Worm (Caenorhabditis elegans) whole organism, young adult: ENCODE data around the gene T15B7.1.
A peak's percentile ranks its signal among the peaks of the same experiment; 100 is the strongest.

Experiments
- F10E7.11 ChIP-seq: sonication (generic microtip); optimal IDR thresholded peaks from 2 replicates; lab custom pipeline; 2017; ENCODE audit warnings: mild to moderate bottlenecking, missing genetic modification characterization, moderate library complexity, missing compliant biosample characterization
- F23B12.7 ChIP-seq: sonication (generic microtip); optimal IDR thresholded peaks from 2 replicates; lab custom pipeline; 2017; ENCODE audit warnings: missing genetic modification characterization, mild to moderate bottlenecking, missing compliant biosample characterization, antibody characterized with exemption, moderate library complexity; ENCODE audit not compliant: insufficient read depth
- F33H1.4 ChIP-seq: fragments of 200-800 bp; sonication (Bioruptor generic); IDR thresholded peaks from 2 replicates; pipeline ENCODE4 v1.3.6; 2022; ENCODE audit warnings: missing genetic modification reagents, missing genetic modification characterization, missing compliant biosample characterization
- F39B2.1 ChIP-seq: fragments of 200-800 bp; sonication (Bioruptor generic); IDR thresholded peaks from 2 replicates; pipeline ENCODE4 v1.3.6; 2022; ENCODE audit warnings: missing genetic modification reagents, missing genetic modification characterization, missing compliant biosample characterization
- Y67H2A.10 ChIP-seq: fragments of 200-800 bp; sonication (Bioruptor generic); conservative IDR thresholded peaks from 2 replicates; pipeline ENCODE4 v1.3.6; 2022; ENCODE audit warnings: missing genetic modification reagents, missing genetic modification characterization, missing compliant biosample characterization
- Y79H2A.3 ChIP-seq: fragments of 200-800 bp; sonication (Bioruptor generic); conservative IDR thresholded peaks from 2 replicates; pipeline ENCODE4 v1.3.6; 2022; ENCODE audit warnings: missing genetic modification reagents, missing genetic modification characterization, missing compliant biosample characterization
- ama-1 ChIP-seq, 3 experiments: fragments of 150-350 bp in 1 of 3; sonication (generic microtip) in 2 of 3; optimal IDR thresholded peaks; 2 replicates each; lab custom pipeline; 2014 to 2018; ENCODE audit warnings: missing biosample characterization in 2 of 3, missing genetic modification characterization in 2 of 3, missing genetic modification reagents in 2 of 3
- aptf-2 ChIP-seq: fragments of 200-800 bp; sonication (Bioruptor generic); conservative IDR thresholded peaks from 2 replicates; pipeline ENCODE4 v1.3.6; 2022; ENCODE audit warnings: missing genetic modification reagents, missing genetic modification characterization, missing compliant biosample characterization
- athp-1 ChIP-seq: sonication (generic microtip); optimal IDR thresholded peaks from 2 replicates; lab custom pipeline; 2017; ENCODE audit warnings: mild to moderate bottlenecking, missing genetic modification characterization, missing compliant biosample characterization
- attf-5 ChIP-seq: fragments of 200-800 bp; sonication (Bioruptor generic); optimal IDR thresholded peaks from 2 replicates; lab custom pipeline; 2018; ENCODE audit warnings: mild to moderate bottlenecking, missing genetic modification characterization, missing compliant biosample characterization
- ccch-3 ChIP-seq: fragments of 200-800 bp; sonication (Bioruptor generic); optimal IDR thresholded peaks from 2 replicates; lab custom pipeline; 2018; ENCODE audit warnings: mild to moderate bottlenecking, missing genetic modification characterization, missing compliant biosample characterization
- cebp-1 ChIP-seq, 2 experiments: fragments of 200-800 bp in 1 of 2; sonication (Bioruptor generic) in 1 of 2; sonication (generic microtip) in 1 of 2; IDR thresholded peaks in 1 of 2; optimal IDR thresholded peaks in 1 of 2; 2 replicates each; pipeline versions ENCODE4 v1.3.6 to Lab custom; 2017 to 2022; ENCODE audit warnings: missing compliant biosample characterization in 2 of 2, missing genetic modification characterization in 2 of 2, mild to moderate bottlenecking in 1 of 2, missing genetic modification reagents in 1 of 2, moderate library complexity in 1 of 2
- ceh-40 ChIP-seq: fragments of 200-800 bp; sonication (Bioruptor generic); IDR thresholded peaks from 2 replicates; pipeline ENCODE4 v1.3.6; 2022; ENCODE audit warnings: missing genetic modification characterization, missing compliant biosample characterization
- ceh-91 ChIP-seq: fragments of 200-800 bp; sonication (Bioruptor generic); IDR thresholded peaks from 2 replicates; pipeline ENCODE4 v1.3.6; 2022; ENCODE audit warnings: missing genetic modification reagents, missing genetic modification characterization, missing compliant biosample characterization
- ets-4 ChIP-seq: fragments of 200-800 bp; sonication (Bioruptor generic); optimal IDR thresholded peaks from 2 replicates; lab custom pipeline; 2018; ENCODE audit warnings: mild to moderate bottlenecking, missing genetic modification characterization, missing compliant biosample characterization
- fkh-3 ChIP-seq: sonication (generic microtip); optimal IDR thresholded peaks from 2 replicates; lab custom pipeline; 2016; ENCODE audit warnings: mild to moderate bottlenecking, missing genetic modification characterization, missing compliant biosample characterization
- him-1 ChIP-seq: sonication (generic microtip); optimal IDR thresholded peaks from 2 replicates; lab custom pipeline; 2016; ENCODE audit warnings: missing genotype, missing genetic modification reagents, missing genetic modification characterization, missing compliant biosample characterization
- hsf-1 ChIP-seq: fragments of 200-800 bp; sonication (Bioruptor generic); IDR thresholded peaks from 2 replicates; pipeline ENCODE4 v1.3.6; 2022; ENCODE audit warnings: missing genetic modification reagents, missing genetic modification characterization, missing compliant biosample characterization
- let-526 ChIP-seq: fragments of 200-800 bp; sonication (Bioruptor generic); IDR thresholded peaks from 2 replicates; pipeline ENCODE4 v1.3.6; 2022; ENCODE audit warnings: missing genetic modification reagents, missing genetic modification characterization, missing compliant biosample characterization
- let-607 ChIP-seq, 2 experiments: fragments of 200-800 bp in 1 of 2; sonication (Bioruptor generic) in 1 of 2; sonication (generic microtip) in 1 of 2; optimal IDR thresholded peaks; 2 replicates each; lab custom pipeline; 2016 to 2018; ENCODE audit warnings: mild to moderate bottlenecking in 2 of 2, missing compliant biosample characterization in 2 of 2, missing genetic modification characterization in 2 of 2, moderate library complexity in 2 of 2, missing genotype in 1 of 2
- lin-35 ChIP-seq, 3 experiments: fragments of 150-350 bp in 2 of 3; sonication (generic microtip) in 1 of 3; optimal IDR thresholded peaks; 2 replicates each; lab custom pipeline; 2014 to 2018; ENCODE audit warnings: missing biosample characterization in 3 of 3, missing genetic modification characterization in 3 of 3, missing genetic modification reagents in 3 of 3
- lin-40 ChIP-seq: sonication (generic microtip); optimal IDR thresholded peaks from 2 replicates; lab custom pipeline; 2016; ENCODE audit warnings: missing genetic modification characterization, mild to moderate bottlenecking, missing compliant biosample characterization, missing genotype, missing genetic modification reagents
- lin-54 ChIP-seq: fragments of 200-800 bp; sonication (Bioruptor generic); optimal IDR thresholded peaks from 2 replicates; lab custom pipeline; 2018; ENCODE audit warnings: mild to moderate bottlenecking, missing genetic modification characterization, missing compliant biosample characterization
- lsl-1 ChIP-seq: fragments of 200-800 bp; sonication (Bioruptor generic); optimal IDR thresholded peaks from 2 replicates; lab custom pipeline; 2018; ENCODE audit warnings: mild to moderate bottlenecking, missing genetic modification characterization, moderate library complexity, missing compliant biosample characterization
- madf-8 ChIP-seq: fragments of 200-800 bp; sonication (Bioruptor generic); conservative IDR thresholded peaks from 2 replicates; pipeline ENCODE4 v1.3.6; 2022; ENCODE audit warnings: missing genetic modification reagents, missing genetic modification characterization, missing compliant biosample characterization
- mes-4 ChIP-seq: sonication (generic microtip); optimal IDR thresholded peaks from 2 replicates; lab custom pipeline; 2016; ENCODE audit warnings: missing genotype, missing genetic modification characterization, missing compliant biosample characterization
- nfya-1 ChIP-seq: sonication (generic microtip); optimal IDR thresholded peaks from 2 replicates; lab custom pipeline; 2017; ENCODE audit warnings: antibody characterized with exemption, missing compliant biosample characterization, missing genetic modification characterization, borderline replicate concordance; ENCODE audit not compliant: insufficient read depth
- nfyb-1 ChIP-seq: fragments of 200-800 bp; sonication (Bioruptor generic); IDR thresholded peaks from 2 replicates; pipeline ENCODE4 v1.3.6; 2022; ENCODE audit warnings: missing genetic modification reagents, missing genetic modification characterization, missing compliant biosample characterization
- nhr-80 ChIP-seq: sonication (generic microtip); optimal IDR thresholded peaks from 2 replicates; lab custom pipeline; 2016; ENCODE audit warnings: missing genetic modification characterization, missing compliant biosample characterization
- repo-1 ChIP-seq: sonication (generic microtip); optimal IDR thresholded peaks from 2 replicates; lab custom pipeline; 2017; ENCODE audit warnings: mild to moderate bottlenecking, missing genetic modification characterization, missing compliant biosample characterization
- snpc-3.4 ChIP-seq: sonication (generic microtip); optimal IDR thresholded peaks from 2 replicates; lab custom pipeline; 2017; ENCODE audit warnings: missing genetic modification characterization, mild to moderate bottlenecking, missing compliant biosample characterization, antibody characterized with exemption, moderate library complexity, missing genotype, missing genetic modification reagents
- sptf-2 ChIP-seq: fragments of 200-800 bp; sonication (Bioruptor generic); optimal IDR thresholded peaks from 2 replicates; lab custom pipeline; 2018; ENCODE audit warnings: mild to moderate bottlenecking, missing genetic modification characterization, missing compliant biosample characterization
- unc-130 ChIP-seq: sonication (generic microtip); optimal IDR thresholded peaks from 2 replicates; lab custom pipeline; 2016; ENCODE audit warnings: missing genetic modification reagents, missing genetic modification characterization, missing compliant biosample characterization
- unc-62 ChIP-seq: fragments of 150-350 bp; optimal IDR thresholded peaks from 2 replicates; lab custom pipeline; 2014; ENCODE audit warnings: missing biosample characterization, missing genetic modification reagents, missing genetic modification characterization
- zim-3 ChIP-seq: sonication (generic microtip); optimal IDR thresholded peaks from 2 replicates; lab custom pipeline; 2017; ENCODE audit warnings: mild to moderate bottlenecking, missing genetic modification characterization, moderate library complexity, missing compliant biosample characterization
- ztf-28 ChIP-seq: fragments of 200-800 bp; sonication (Bioruptor generic); IDR thresholded peaks from 2 replicates; pipeline ENCODE4 v1.3.6; 2022; ENCODE audit warnings: missing genetic modification reagents, missing genetic modification characterization, missing compliant biosample characterization

T15B7.1 gene

DNA sequence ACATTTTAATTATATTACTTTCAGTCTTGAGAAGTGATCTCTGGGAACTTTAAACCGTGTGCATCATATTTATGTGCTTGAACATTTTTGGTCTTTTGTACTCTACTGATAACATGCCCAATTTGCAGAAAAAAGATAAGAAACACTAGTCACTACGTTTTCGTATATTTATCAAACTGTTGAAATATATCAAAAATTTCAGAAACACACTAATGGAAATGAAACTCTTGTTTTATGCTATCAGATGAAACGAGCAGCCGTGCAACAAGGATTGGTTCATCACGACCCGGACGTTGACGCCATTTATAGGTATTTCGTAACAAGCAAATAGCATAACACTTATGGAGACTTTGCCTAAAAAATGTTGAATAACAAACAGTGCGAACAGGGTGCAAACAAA lies 19.1 kb upstream of the T15B7.1 start (continued):
- no peak for TF ChIP-seq F23B12.7 (tag; lab: Kevin White, UChicago)
- TF ChIP-seq lin-35 (GFP tag; optimal IDR thresholded peaks at IDR 0.05; lab: Kevin White, UChicago) = no peak
- TF ChIP-seq madf-8 (GFP tag; lab: Robert Waterston, UW) = no peak
- no peak for TF ChIP-seq let-526 (GFP tag; lab: Robert Waterston, UW)
- TF ChIP-seq nhr-80 (tag; lab: Kevin White, UChicago) = peak; percentile 93
- no peak for TF ChIP-seq F10E7.11 (tag; lab: Kevin White, UChicago)
- TF ChIP-seq cebp-1 (GFP tag; IDR thresholded peaks at IDR 0.05; lab: Robert Waterston, UW) = peak; percentile 82
- TF ChIP-seq cebp-1 (tag; optimal IDR thresholded peaks at IDR 0.05; lab: Kevin White, UChicago) = no peak
- no peak for TF ChIP-seq unc-62 (GFP tag; lab: Kevin White, UChicago)
- TF ChIP-seq Y79H2A.3 (GFP tag; lab: Robert Waterston, UW) = no peak

DNA sequence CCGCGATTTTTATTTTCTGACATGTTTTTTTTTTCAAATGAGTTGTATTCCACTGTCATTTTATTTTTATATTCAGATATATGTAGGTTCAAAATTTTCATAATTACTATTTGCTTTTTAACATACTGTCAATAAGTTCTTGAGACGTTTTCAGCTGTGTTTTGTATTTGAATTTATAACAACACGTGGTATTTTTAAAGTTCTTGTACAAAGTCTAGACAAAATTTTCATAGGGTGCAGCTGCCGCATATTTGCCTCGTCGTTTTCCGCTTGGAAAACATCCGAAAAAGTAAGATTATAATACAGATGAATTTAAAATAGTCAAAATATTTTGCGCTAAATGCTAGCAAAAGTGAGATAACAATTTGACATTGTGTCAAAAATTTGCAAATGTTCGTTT lies 13.8 kb upstream of the T15B7.1 start, which contains the start of gene dmsr-15:
Gene dmsr-15 (minus strand): TSS at position 101 of the 400 bp plus-strand sequence.
- TF ChIP-seq mes-4 (tag; lab: Kevin White, UChicago) (no peak), ceh-40 (no peak), attf-5 (GFP tag; lab: Kevin White, UChicago) (no peak), lsl-1 (GFP tag; lab: Kevin White, UChicago) (no peak), ccch-3 (GFP tag; lab: Kevin White, UChicago) (no peak), unc-130 (no peak), nfya-1 (tag; lab: Kevin White, UChicago) (no peak), snpc-3.4 (tag; lab: Kevin White, UChicago) (no peak), ceh-91 (GFP tag; lab: Robert Waterston, UW) (no peak), repo-1 (tag; lab: Kevin White, UChicago) (no peak), F33H1.4 (GFP tag; lab: Robert Waterston, UW) (no peak), let-607 (tag; optimal IDR thresholded peaks at IDR 0.05; lab: Kevin White, UChicago) (no peak), ama-1 (optimal IDR thresholded peaks at IDR 0.05; lab: Kevin White, UChicago) (no peak), ama-1 (GFP tag; optimal IDR thresholded peaks at IDR 0.05; lab: Kevin White, UChicago) (no peak), ztf-28 (GFP tag; lab: Robert Waterston, UW) (no peak), sptf-2 (GFP tag; lab: Kevin White, UChicago) (no peak), zim-3 (no peak), lin-40 (tag; lab: Kevin White, UChicago) (no peak)

DNA sequence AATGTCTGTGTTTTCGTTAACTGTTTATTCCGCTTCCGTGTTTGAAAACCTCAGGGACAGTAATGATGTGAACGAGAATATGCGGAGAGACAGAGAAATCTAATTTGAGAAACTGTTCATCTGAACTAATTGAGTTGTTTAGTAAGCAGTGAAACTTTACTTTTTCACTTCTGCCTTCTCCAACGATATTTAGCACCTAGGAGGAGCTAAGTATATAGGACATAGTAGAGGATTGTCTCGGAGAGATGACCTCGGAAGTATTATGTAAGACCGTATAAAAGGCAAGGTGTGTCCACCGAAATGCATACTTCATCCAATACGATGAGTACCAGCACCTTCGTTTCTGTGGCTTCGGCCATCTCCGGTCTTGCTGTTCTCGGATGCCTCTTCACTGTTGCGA lies 13.1 kb upstream of the T15B7.1 start, which contains the start of gene col-141:
Gene col-141 (plus strand): TSS at position 301 of the 400 bp plus-strand sequence.
- TF ChIP-seq lin-54 (GFP tag; lab: Kevin White, UChicago) (no peak), hsf-1 (GFP tag; lab: Robert Waterston, UW) (no peak), athp-1 (no peak), let-607 (tag; optimal IDR thresholded peaks at IDR 0.05; lab: Kevin White, UChicago) (no peak), nfyb-1 (no peak), F39B2.1 (GFP tag; lab: Robert Waterston, UW) (no peak), Y67H2A.10 (GFP tag; lab: Robert Waterston, UW) (no peak), aptf-2 (GFP tag; lab: Robert Waterston, UW) (no peak), fkh-3 (no peak), ets-4 (GFP tag; lab: Kevin White, UChicago) (no peak), him-1 (tag; lab: Kevin White, UChicago) (no peak)
